Worm (Caenorhabditis elegans): ENCODE measurements around the gene jmjd-3.2.

DNA sequence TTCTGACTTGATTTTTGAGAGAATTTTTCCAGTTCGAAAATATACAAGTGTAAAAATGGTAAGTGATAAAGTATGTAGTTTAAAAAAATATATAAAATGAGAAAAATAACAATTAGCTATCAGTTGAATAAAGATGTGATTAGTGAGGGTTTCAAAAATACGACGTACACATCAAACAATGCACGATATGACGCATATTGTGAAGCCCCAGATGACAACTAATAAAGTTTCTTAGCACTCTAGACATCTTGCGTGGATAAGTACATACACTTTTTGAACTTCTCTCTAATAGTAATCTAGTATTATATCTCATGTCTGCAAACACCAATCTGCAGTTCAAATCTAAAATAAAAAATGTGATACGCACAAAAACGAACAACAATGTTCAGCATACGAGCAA is 17.6 kb upstream of the jmjd-3.2 start:
- no peak for TF ChIP-seq him-1 (tag; optimal IDR thresholded peaks at IDR 0.05)
- TF ChIP-seq W03F9.2 (tag; optimal IDR thresholded peaks at IDR 0.05): no peak

Data from whole organism, L4/young adult.